Worm (Caenorhabditis elegans) whole organism, L1 larva: Measurements from ENCODE around the gene pals-18.

Experiments
- F16B12.6 ChIP-seq: fragments of 150-350 bp; optimal IDR thresholded peaks from 2 replicates; lab custom pipeline; 2014; ENCODE audit warnings: missing biosample characterization, missing genetic modification characterization
- alr-1 ChIP-seq: fragments of 200-800 bp; sonication (Bioruptor generic); optimal IDR thresholded peaks from 2 replicates; lab custom pipeline; 2018; ENCODE audit warnings: borderline replicate concordance, mild to moderate bottlenecking, missing genetic modification characterization, missing compliant biosample characterization
- ama-1 ChIP-seq: fragments of 150-350 bp; optimal IDR thresholded peaks from 2 replicates; lab custom pipeline; 2014
- dpl-1 ChIP-seq, 3 experiments: fragments of 150-350 bp in 2 of 3; sonication (generic microtip) in 1 of 3; optimal IDR thresholded peaks; 2 replicates each; lab custom pipeline; 2014 to 2017; ENCODE audit warnings: missing biosample characterization in 3 of 3, missing genetic modification characterization in 3 of 3, missing genetic modification reagents in 3 of 3
- efl-3 ChIP-seq: fragments of 200-800 bp; sonication (Bioruptor generic); optimal IDR thresholded peaks from 2 replicates; lab custom pipeline; 2018; ENCODE audit warnings: mild to moderate bottlenecking, missing genetic modification characterization, missing compliant biosample characterization
- elt-2 ChIP-seq: sonication (generic microtip); optimal IDR thresholded peaks from 2 replicates; lab custom pipeline; 2016; ENCODE audit warnings: missing genetic modification characterization, mild to moderate bottlenecking, inconsistent platforms, missing compliant biosample characterization, missing genetic modification reagents
- ets-5 ChIP-seq: fragments of 200-800 bp; sonication (Bioruptor generic); IDR thresholded peaks from 2 replicates; pipeline ENCODE4 v1.3.6; 2022; ENCODE audit warnings: missing genetic modification characterization, missing compliant biosample characterization
- fkh-4 ChIP-seq: sonication (generic microtip); optimal IDR thresholded peaks from 2 replicates; lab custom pipeline; 2016; ENCODE audit warnings: missing compliant biosample characterization, missing genetic modification characterization, borderline replicate concordance
- isw-1 ChIP-seq: fragments of 200-800 bp; sonication (Bioruptor generic); IDR thresholded peaks from 2 replicates; pipeline ENCODE4 v1.3.6; 2022; ENCODE audit warnings: missing genetic modification characterization, missing compliant biosample characterization
- lin-14 ChIP-seq: fragments of 200-800 bp; sonication (Bioruptor generic); optimal IDR thresholded peaks from 2 replicates; lab custom pipeline; 2018; ENCODE audit warnings: mild to moderate bottlenecking, missing genetic modification characterization, moderate library complexity, missing compliant biosample characterization
- lin-39 ChIP-seq: fragments of 150-350 bp; optimal IDR thresholded peaks from 2 replicates; lab custom pipeline; 2014; ENCODE audit warnings: missing biosample characterization, missing genetic modification reagents, missing genetic modification characterization
- lsy-2 ChIP-seq, 2 experiments: fragments of 150-350 bp; optimal IDR thresholded peaks; 2 replicates each; lab custom pipeline; 2014; ENCODE audit warnings: missing biosample characterization in 2 of 2, missing genetic modification characterization in 2 of 2
- nhr-11 ChIP-seq: fragments of 150-350 bp; optimal IDR thresholded peaks from 2 replicates; lab custom pipeline; 2014; ENCODE audit warnings: missing biosample characterization, missing genetic modification characterization
- nhr-19 ChIP-seq: fragments of 200-800 bp; sonication (Bioruptor generic); conservative IDR thresholded peaks from 2 replicates; pipeline ENCODE4 v1.3.6; 2022; ENCODE audit warnings: missing genetic modification characterization, missing compliant biosample characterization
- nhr-20 ChIP-seq: sonication (generic microtip); optimal IDR thresholded peaks from 2 replicates; lab custom pipeline; 2016; ENCODE audit warnings: mild to moderate bottlenecking, missing genetic modification characterization, missing compliant biosample characterization
- nhr-90 ChIP-seq: sonication (generic microtip); optimal IDR thresholded peaks from 2 replicates; lab custom pipeline; 2016; ENCODE audit warnings: mild to moderate bottlenecking, missing genetic modification characterization, missing compliant biosample characterization; ENCODE audit not compliant: poor library complexity
- sptf-1 ChIP-seq: fragments of 150-350 bp; optimal IDR thresholded peaks from 2 replicates; lab custom pipeline; 2014; ENCODE audit warnings: missing biosample characterization, missing genetic modification characterization
- unc-30 ChIP-seq: sonication (generic microtip); optimal IDR thresholded peaks from 2 replicates; lab custom pipeline; 2017; ENCODE audit warnings: missing biosample characterization, missing genetic modification characterization
- vab-15 ChIP-seq: sonication (generic microtip); optimal IDR thresholded peaks from 2 replicates; lab custom pipeline; 2017; ENCODE audit warnings: missing genotype, mild to moderate bottlenecking, missing genetic modification characterization, missing compliant biosample characterization
- xbp-1 ChIP-seq: sonication (generic microtip); optimal IDR thresholded peaks from 2 replicates; lab custom pipeline; 2016; ENCODE audit warnings: missing genetic modification characterization, missing compliant biosample characterization
- zag-1 ChIP-seq: fragments of 150-350 bp; optimal IDR thresholded peaks from 2 replicates; lab custom pipeline; 2014; ENCODE audit warnings: missing biosample characterization, missing genetic modification characterization

Gene pals-18

ce11 chrIII:1436738-1437137 is 33.5 kb downstream of the pals-18 start:
- no peak for TF ChIP-seq lin-14 (GFP tag; lab: Kevin White, UChicago)
- peak; percentile 36 to 83 for TF ChIP-seq lsy-2 (tag; optimal IDR thresholded peaks at IDR 0.05; lab: Kevin White, UChicago)

- TF ChIP-seq alr-1 (no peak), fkh-4 (tag; lab: Kevin White, UChicago) (no peak), vab-15 (tag; lab: Kevin White, UChicago) (no peak), xbp-1 (no peak), sptf-1 (tag; lab: Kevin White, UChicago) (no peak), efl-3 (GFP tag; lab: Kevin White, UChicago) (no peak), nhr-90 (tag; lab: Kevin White, UChicago) (no peak)
Observed at ce11 chrIII:1439609-1440008, 36.4 kb downstream of the pals-18 start.

- TF ChIP-seq unc-30 (tag; lab: Kevin White, UChicago) (no peak), zag-1 (tag; lab: Kevin White, UChicago) (no peak), nhr-11 (tag; lab: Kevin White, UChicago) (no peak), ets-5 (GFP tag; lab: Robert Waterston, UW) (no peak)
Observed at ce11 chrIII:1446747-1447146, 43.5 kb downstream of the pals-18 start.

ce11 chrIII:1455674-1456073 is 52.5 kb downstream of the pals-18 start, which contains the start of gene Y82E9BR.17:
Gene Y82E9BR.17, minus strand, starts transcription at chrIII:1455774.
- TF ChIP-seq isw-1 (GFP tag; lab: Robert Waterston, UW) (no peak), lin-39 (no peak), elt-2 (tag; lab: Kevin White, UChicago) (no peak), ama-1 (lab: Kevin White, UChicago) (no peak), nhr-19 (no peak), nhr-20 (no peak), vab-15 (tag; lab: Kevin White, UChicago) (no peak), F16B12.6 (tag; lab: Kevin White, UChicago) (no peak), dpl-1 (GFP tag; optimal IDR thresholded peaks at IDR 0.05; lab: Kevin White, UChicago) (no peak), alr-1 (no peak)
